Worm (Caenorhabditis elegans) whole organism, young adult: ENCODE measurements around the gene got-2.2.

Experiments
- B0261.1 ChIP-seq: sonication (generic microtip); optimal IDR thresholded peaks from 2 replicates; lab custom pipeline; 2016; ENCODE audit warnings: mild to moderate bottlenecking, missing genetic modification characterization, moderate library complexity, missing compliant biosample characterization
- B0336.3 ChIP-seq: fragments of 200-800 bp; sonication (Bioruptor generic); IDR thresholded peaks from 2 replicates; pipeline ENCODE4 v1.3.6; 2022; ENCODE audit warnings: missing genetic modification characterization, missing compliant biosample characterization
- C17E4.6 ChIP-seq: fragments of 200-800 bp; sonication (Bioruptor generic); IDR thresholded peaks from 2 replicates; pipeline ENCODE4 v1.3.6; 2022; ENCODE audit warnings: missing genetic modification reagents, missing genetic modification characterization, missing compliant biosample characterization
- D2030.7 ChIP-seq: fragments of 200-800 bp; sonication (Bioruptor generic); IDR thresholded peaks from 2 replicates; pipeline ENCODE4 v1.3.6; 2022; ENCODE audit warnings: missing genetic modification reagents, missing genetic modification characterization, missing compliant biosample characterization
- F22D6.2 ChIP-seq: sonication (generic microtip); optimal IDR thresholded peaks from 2 replicates; lab custom pipeline; 2016; ENCODE audit warnings: mild to moderate bottlenecking, missing genetic modification characterization, missing compliant biosample characterization
- F23B12.7 ChIP-seq: sonication (generic microtip); optimal IDR thresholded peaks from 2 replicates; lab custom pipeline; 2017; ENCODE audit warnings: missing genetic modification characterization, mild to moderate bottlenecking, missing compliant biosample characterization, antibody characterized with exemption, moderate library complexity; ENCODE audit not compliant: insufficient read depth
- F39B2.1 ChIP-seq: fragments of 200-800 bp; sonication (Bioruptor generic); IDR thresholded peaks from 2 replicates; pipeline ENCODE4 v1.3.6; 2022; ENCODE audit warnings: missing genetic modification reagents, missing genetic modification characterization, missing compliant biosample characterization
- F49E8.2 ChIP-seq: sonication (generic microtip); optimal IDR thresholded peaks from 3 replicates; lab custom pipeline; 2017; ENCODE audit warnings: missing genetic modification characterization, mild to moderate bottlenecking, missing compliant biosample characterization, antibody characterized with exemption, moderate library complexity; ENCODE audit not compliant: insufficient read depth
- F57C9.4 ChIP-seq: sonication (generic microtip); optimal IDR thresholded peaks from 2 replicates; lab custom pipeline; 2017; ENCODE audit warnings: mild to moderate bottlenecking, missing genetic modification characterization, missing compliant biosample characterization
- T07F8.4 ChIP-seq: sonication (generic microtip); optimal IDR thresholded peaks from 2 replicates; lab custom pipeline; 2016; ENCODE audit warnings: mild to moderate bottlenecking, missing genetic modification characterization, moderate library complexity, missing compliant biosample characterization
- T26A5.8 ChIP-seq: sonication (generic microtip); optimal IDR thresholded peaks from 2 replicates; lab custom pipeline; 2016; ENCODE audit warnings: missing genetic modification characterization, missing compliant biosample characterization
- Y53F4B.3 ChIP-seq: fragments of 200-800 bp; sonication (Bioruptor generic); IDR thresholded peaks from 2 replicates; pipeline ENCODE4 v1.3.6; 2022; ENCODE audit warnings: missing genetic modification reagents, missing genetic modification characterization, missing compliant biosample characterization
- Y67H2A.10 ChIP-seq: fragments of 200-800 bp; sonication (Bioruptor generic); conservative IDR thresholded peaks from 2 replicates; pipeline ENCODE4 v1.3.6; 2022; ENCODE audit warnings: missing genetic modification reagents, missing genetic modification characterization, missing compliant biosample characterization
- ama-1 ChIP-seq, 3 experiments: fragments of 150-350 bp in 1 of 3; sonication (generic microtip) in 2 of 3; optimal IDR thresholded peaks; 2 replicates each; lab custom pipeline; 2014 to 2018; ENCODE audit warnings: missing biosample characterization in 2 of 3, missing genetic modification characterization in 2 of 3, missing genetic modification reagents in 2 of 3
- aptf-2 ChIP-seq: fragments of 200-800 bp; sonication (Bioruptor generic); conservative IDR thresholded peaks from 2 replicates; pipeline ENCODE4 v1.3.6; 2022; ENCODE audit warnings: missing genetic modification reagents, missing genetic modification characterization, missing compliant biosample characterization
- attf-3 ChIP-seq: fragments of 200-800 bp; sonication (Bioruptor generic); conservative IDR thresholded peaks from 2 replicates; pipeline ENCODE4 v1.3.6; 2022; ENCODE audit warnings: missing genetic modification reagents, missing genetic modification characterization, missing compliant biosample characterization
- bed-1 ChIP-seq: fragments of 200-800 bp; sonication (Bioruptor generic); IDR thresholded peaks from 2 replicates; pipeline ENCODE4 v1.3.6; 2022; ENCODE audit warnings: missing genetic modification reagents, missing genetic modification characterization, missing compliant biosample characterization
- bed-2 ChIP-seq: fragments of 200-800 bp; sonication (Bioruptor generic); IDR thresholded peaks from 2 replicates; pipeline ENCODE4 v1.3.6; 2022; ENCODE audit warnings: missing genetic modification reagents, missing genetic modification characterization, missing compliant biosample characterization
- chd-7 ChIP-seq: sonication (generic microtip); optimal IDR thresholded peaks from 2 replicates; lab custom pipeline; 2016; ENCODE audit warnings: mild to moderate bottlenecking, missing genetic modification characterization, moderate library complexity, missing compliant biosample characterization
- die-1 ChIP-seq: sonication (generic microtip); optimal IDR thresholded peaks from 2 replicates; lab custom pipeline; 2016; ENCODE audit warnings: missing genotype, mild to moderate bottlenecking, missing genetic modification characterization, missing compliant biosample characterization
- dpl-1 ChIP-seq: fragments of 150-350 bp; optimal IDR thresholded peaks from 2 replicates; lab custom pipeline; 2014; ENCODE audit warnings: missing biosample characterization, missing genetic modification reagents, missing genetic modification characterization
- efl-1 ChIP-seq: fragments of 150-350 bp; optimal IDR thresholded peaks from 2 replicates; lab custom pipeline; 2014; ENCODE audit warnings: missing biosample characterization, missing genetic modification reagents, missing genetic modification characterization
- egl-18 ChIP-seq: fragments of 200-800 bp; sonication (Bioruptor generic); IDR thresholded peaks from 2 replicates; pipeline ENCODE4 v1.3.6; 2022; ENCODE audit warnings: missing genetic modification reagents, missing genetic modification characterization, missing compliant biosample characterization
- egl-44 ChIP-seq: fragments of 200-800 bp; sonication (Bioruptor generic); IDR thresholded peaks from 2 replicates; pipeline ENCODE4 v1.3.6; 2022; ENCODE audit warnings: missing genetic modification reagents, missing genetic modification characterization, missing compliant biosample characterization
- hlh-26 ChIP-seq: fragments of 200-800 bp; sonication (Bioruptor generic); conservative IDR thresholded peaks from 2 replicates; pipeline ENCODE4 v1.3.6; 2022; ENCODE audit warnings: missing genetic modification reagents, missing genetic modification characterization, missing compliant biosample characterization
- lin-26 ChIP-seq: fragments of 200-800 bp; sonication (Bioruptor generic); IDR thresholded peaks from 2 replicates; pipeline ENCODE4 v1.3.6; 2022; ENCODE audit warnings: missing genetic modification reagents, missing genetic modification characterization, missing compliant biosample characterization
- lin-40 ChIP-seq: sonication (generic microtip); optimal IDR thresholded peaks from 2 replicates; lab custom pipeline; 2016; ENCODE audit warnings: missing genetic modification characterization, mild to moderate bottlenecking, missing compliant biosample characterization, missing genotype, missing genetic modification reagents
- lir-1 ChIP-seq: fragments of 200-800 bp; sonication (Bioruptor generic); conservative IDR thresholded peaks from 2 replicates; pipeline ENCODE4 v1.3.6; 2022; ENCODE audit warnings: missing genetic modification reagents, missing genetic modification characterization, missing compliant biosample characterization
- lsl-1 ChIP-seq: fragments of 200-800 bp; sonication (Bioruptor generic); optimal IDR thresholded peaks from 2 replicates; lab custom pipeline; 2018; ENCODE audit warnings: mild to moderate bottlenecking, missing genetic modification characterization, moderate library complexity, missing compliant biosample characterization
- madf-6 ChIP-seq: fragments of 200-800 bp; sonication (Bioruptor generic); IDR thresholded peaks from 2 replicates; pipeline ENCODE4 v1.3.6; 2022; ENCODE audit warnings: missing genetic modification reagents, missing genetic modification characterization, missing compliant biosample characterization
- madf-8 ChIP-seq: fragments of 200-800 bp; sonication (Bioruptor generic); conservative IDR thresholded peaks from 2 replicates; pipeline ENCODE4 v1.3.6; 2022; ENCODE audit warnings: missing genetic modification reagents, missing genetic modification characterization, missing compliant biosample characterization
- mel-28 ChIP-seq: sonication (generic microtip); optimal IDR thresholded peaks from 2 replicates; lab custom pipeline; 2016; ENCODE audit warnings: borderline replicate concordance, mild to moderate bottlenecking, missing genetic modification characterization, missing compliant biosample characterization
- mes-4 ChIP-seq: sonication (generic microtip); optimal IDR thresholded peaks from 2 replicates; lab custom pipeline; 2016; ENCODE audit warnings: missing genotype, missing genetic modification characterization, missing compliant biosample characterization
- nfya-1 ChIP-seq: sonication (generic microtip); optimal IDR thresholded peaks from 2 replicates; lab custom pipeline; 2017; ENCODE audit warnings: antibody characterized with exemption, missing compliant biosample characterization, missing genetic modification characterization, borderline replicate concordance; ENCODE audit not compliant: insufficient read depth
- nfyb-1 ChIP-seq: fragments of 200-800 bp; sonication (Bioruptor generic); IDR thresholded peaks from 2 replicates; pipeline ENCODE4 v1.3.6; 2022; ENCODE audit warnings: missing genetic modification reagents, missing genetic modification characterization, missing compliant biosample characterization
- rec-8 ChIP-seq, 2 experiments: sonication (generic microtip); optimal IDR thresholded peaks; 2 replicates each; lab custom pipeline; 2016; ENCODE audit warnings: mild to moderate bottlenecking in 2 of 2, missing genetic modification characterization in 2 of 2, missing genetic modification reagents in 2 of 2, missing genotype in 2 of 2, missing biosample characterization in 1 of 2, missing compliant biosample characterization in 1 of 2, moderate library complexity in 1 of 2
- rpc-1 ChIP-seq, 2 experiments: fragments of 150-350 bp in 1 of 2; sonication (generic microtip) in 1 of 2; optimal IDR thresholded peaks; 2 replicates each; lab custom pipeline; 2014 to 2018; ENCODE audit warnings: missing biosample characterization in 1 of 2, missing genetic modification characterization in 1 of 2, missing genetic modification reagents in 1 of 2, missing genotype in 1 of 2
- snpc-4 ChIP-seq, 5 experiments: fragments of 150-350 bp in 1 of 5; sonication (generic microtip) in 4 of 5; optimal IDR thresholded peaks; 2 replicates each; lab custom pipeline; 2014 to 2018; ENCODE audit warnings: missing genetic modification characterization in 5 of 5, missing biosample characterization in 3 of 5, antibody characterized with exemption in 2 of 5, mild to moderate bottlenecking in 2 of 5, missing compliant biosample characterization in 2 of 5, missing genotype in 2 of 5, moderate library complexity in 2 of 5, missing genetic modification reagents in 1 of 5
- tbx-9 ChIP-seq: sonication (generic microtip); optimal IDR thresholded peaks from 2 replicates; lab custom pipeline; 2016; ENCODE audit warnings: borderline replicate concordance, missing genetic modification characterization, inconsistent platforms, missing compliant biosample characterization
- unc-130 ChIP-seq: sonication (generic microtip); optimal IDR thresholded peaks from 2 replicates; lab custom pipeline; 2016; ENCODE audit warnings: missing genetic modification reagents, missing genetic modification characterization, missing compliant biosample characterization
- xnd-1 ChIP-seq: sonication (generic microtip); optimal IDR thresholded peaks from 2 replicates; lab custom pipeline; 2016; ENCODE audit warnings: missing genotype, missing genetic modification reagents, missing genetic modification characterization, missing compliant biosample characterization
- ztf-18 ChIP-seq: sonication (generic microtip); optimal IDR thresholded peaks from 2 replicates; lab custom pipeline; 2016; ENCODE audit warnings: missing genotype, mild to moderate bottlenecking, missing genetic modification characterization, missing compliant biosample characterization
- ztf-25 ChIP-seq: fragments of 200-800 bp; sonication (Bioruptor generic); IDR thresholded peaks from 2 replicates; pipeline ENCODE4 v1.3.6; 2022; ENCODE audit warnings: missing genetic modification reagents, missing genetic modification characterization, missing compliant biosample characterization
- ztf-26 ChIP-seq: sonication (generic microtip); optimal IDR thresholded peaks from 2 replicates; lab custom pipeline; 2017; ENCODE audit warnings: missing genetic modification characterization, missing compliant biosample characterization
- ztf-28 ChIP-seq: fragments of 200-800 bp; sonication (Bioruptor generic); IDR thresholded peaks from 2 replicates; pipeline ENCODE4 v1.3.6; 2022; ENCODE audit warnings: missing genetic modification reagents, missing genetic modification characterization, missing compliant biosample characterization

Gene got-2.2

DNA sequence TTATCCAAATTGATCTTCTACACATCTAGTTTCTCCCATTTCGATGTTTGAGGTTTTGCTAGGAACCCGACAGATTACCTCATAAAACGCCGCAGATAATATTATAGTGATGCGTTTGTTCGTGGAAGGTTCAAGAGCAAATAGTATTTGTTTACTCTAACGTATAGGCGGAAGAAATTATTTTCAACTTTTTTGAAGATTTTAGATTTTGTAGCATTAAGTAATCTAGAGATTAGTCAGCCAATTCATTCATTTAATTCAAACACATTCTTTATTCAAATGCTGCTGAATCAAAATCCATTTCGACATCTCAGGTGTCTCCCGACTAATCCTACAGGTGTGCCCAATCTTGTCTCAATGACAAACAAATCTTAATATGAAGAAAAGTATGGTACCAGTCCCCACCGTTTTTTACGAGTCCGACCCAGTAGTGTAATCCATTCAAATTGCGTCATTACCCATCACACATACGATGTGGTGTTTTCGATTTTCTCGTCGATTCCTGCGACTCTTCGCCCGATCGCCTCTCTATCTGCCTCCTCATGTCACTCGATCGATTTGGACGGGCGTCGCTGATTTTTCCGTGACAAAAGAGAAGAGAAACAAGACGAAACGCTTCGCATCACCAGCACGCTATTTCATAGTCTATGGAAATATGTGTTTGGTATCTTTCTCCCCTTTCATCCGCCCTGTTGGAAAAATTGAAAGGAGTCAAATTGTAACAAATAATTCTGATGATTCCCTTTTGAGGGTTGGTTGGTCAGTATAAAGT is 13.3 kb downstream of the got-2.2 start (continued):
- TF ChIP-seq madf-8 (GFP tag; lab: Robert Waterston, UW) (no peak), chd-7 (tag; lab: Kevin White, UChicago) (peak; percentile 26), ztf-18 (tag; lab: Kevin White, UChicago) (no peak), egl-18 (GFP tag; lab: Robert Waterston, UW) (no peak), die-1 (tag; lab: Kevin White, UChicago) (no peak), F39B2.1 (GFP tag; lab: Robert Waterston, UW) (no peak), hlh-26 (no peak), bed-2 (GFP tag; lab: Robert Waterston, UW) (no peak), aptf-2 (GFP tag; lab: Robert Waterston, UW) (no peak), B0261.1 (no peak), bed-1 (GFP tag; lab: Robert Waterston, UW) (no peak), Y53F4B.3 (no peak), F49E8.2 (tag; lab: Kevin White, UChicago) (no peak), lin-40 (tag; lab: Kevin White, UChicago) (peak; percentile 36), snpc-4 (GFP tag; optimal IDR thresholded peaks at IDR 0.05; lab: Kevin White, UChicago) (no peak), snpc-4 (tag; optimal IDR thresholded peaks at IDR 0.05; lab: Kevin White, UChicago) (no peak), ztf-25 (GFP tag; lab: Robert Waterston, UW) (0 out of 2 replicates have a peak, but pooled peaks have one; percentile 51), D2030.7 (GFP tag; lab: Robert Waterston, UW) (no peak), lir-1 (no peak), ama-1 (optimal IDR thresholded peaks at IDR 0.05; lab: Kevin White, UChicago) (peak; percentile 94), ama-1 (GFP tag; optimal IDR thresholded peaks at IDR 0.05; lab: Kevin White, UChicago) (no peak), rec-8 (tag; optimal IDR thresholded peaks at IDR 0.05; lab: Kevin White, UChicago) (no peak), egl-44 (GFP tag; lab: Robert Waterston, UW) (peak; percentile 62; the same call in 1 of the 2 replicates), lin-26 (no peak), unc-130 (GFP tag; lab: Kevin White, UChicago) (no peak), mes-4 (no peak), dpl-1 (no peak), attf-3 (GFP tag; lab: Robert Waterston, UW) (no peak; the same call in 1 of the 2 replicates), C17E4.6 (GFP tag; lab: Robert Waterston, UW) (no peak), F22D6.2 (tag; lab: Kevin White, UChicago) (peak; percentile 42), mel-28 (tag; lab: Kevin White, UChicago) (peak; percentile 67), nfya-1 (tag; lab: Kevin White, UChicago) (no peak), B0336.3 (GFP tag; lab: Robert Waterston, UW) (peak; percentile 88), F57C9.4 (tag; lab: Kevin White, UChicago) (peak; percentile 32), tbx-9 (no peak), Y67H2A.10 (GFP tag; lab: Robert Waterston, UW) (no peak), lsl-1 (GFP tag; lab: Kevin White, UChicago) (no peak), rpc-1 (optimal IDR thresholded peaks at IDR 0.05; lab: Kevin White, UChicago) (no peak), rpc-1 (tag; optimal IDR thresholded peaks at IDR 0.05; lab: Kevin White, UChicago) (no peak), ztf-26 (tag; lab: Kevin White, UChicago) (no peak), xnd-1 (no peak), nfyb-1 (GFP tag; lab: Robert Waterston, UW) (no peak; the same call in none of the 2 replicates), madf-6 (GFP tag; lab: Robert Waterston, UW) (peak; percentile 42; the same call in 1 of the 2 replicates), T26A5.8 (no peak), ztf-28 (GFP tag; lab: Robert Waterston, UW) (no peak), T07F8.4 (tag; lab: Kevin White, UChicago) (no peak), efl-1 (GFP tag; lab: Kevin White, UChicago) (no peak), F23B12.7 (tag; lab: Kevin White, UChicago) (no peak)
